Worm (Caenorhabditis elegans) whole organism, early embryonic: Measurements from ENCODE around the gene B0244.5.

Source experiments
- B0310.2 ChIP-seq: sonication (generic microtip); optimal IDR thresholded peaks from 2 replicates; lab custom pipeline; 2016; ENCODE audit warnings: mild to moderate bottlenecking, missing genetic modification characterization, missing compliant biosample characterization
- F13C5.2 ChIP-seq: sonication (generic microtip); optimal IDR thresholded peaks from 2 replicates; lab custom pipeline; 2017; ENCODE audit warnings: mild to moderate bottlenecking, missing genetic modification characterization, inconsistent platforms, missing compliant biosample characterization
- aly-1 ChIP-seq: sonication (generic microtip); optimal IDR thresholded peaks from 2 replicates; lab custom pipeline; 2016; ENCODE audit warnings: missing genetic modification characterization, missing compliant biosample characterization
- ama-1 ChIP-seq: fragments of 150-350 bp; optimal IDR thresholded peaks from 2 replicates; lab custom pipeline; 2014
- ceh-13 ChIP-seq: fragments of 200-800 bp; sonication (Bioruptor generic); optimal IDR thresholded peaks from 2 replicates; lab custom pipeline; 2018; ENCODE audit warnings: mild to moderate bottlenecking, missing genetic modification characterization, missing compliant biosample characterization
- ceh-36 ChIP-seq: sonication (generic microtip); optimal IDR thresholded peaks from 2 replicates; lab custom pipeline; 2016; ENCODE audit warnings: missing genetic modification characterization, inconsistent platforms, missing compliant biosample characterization
- ets-7 ChIP-seq: sonication (generic microtip); optimal IDR thresholded peaks from 2 replicates; lab custom pipeline; 2016; ENCODE audit warnings: missing genotype, missing genetic modification characterization, missing compliant biosample characterization
- flt-1 ChIP-seq: fragments of 200-800 bp; sonication (Bioruptor generic); IDR thresholded peaks from 2 replicates; pipeline ENCODE4 v1.3.6; 2022; ENCODE audit warnings: missing genetic modification characterization, missing compliant biosample characterization
- hmbx-1 ChIP-seq: sonication (generic microtip); optimal IDR thresholded peaks from 2 replicates; lab custom pipeline; 2016; ENCODE audit warnings: mild to moderate bottlenecking, missing genetic modification characterization, missing compliant biosample characterization
- hmg-4 ChIP-seq: fragments of 200-800 bp; sonication (Bioruptor generic); optimal IDR thresholded peaks from 2 replicates; lab custom pipeline; 2018; ENCODE audit warnings: mild to moderate bottlenecking, missing genetic modification characterization, missing compliant biosample characterization
- hnd-1 ChIP-seq: sonication (generic microtip); optimal IDR thresholded peaks from 2 replicates; lab custom pipeline; 2016; ENCODE audit warnings: missing genetic modification characterization, missing compliant biosample characterization
- pes-1 ChIP-seq: fragments of 200-800 bp; sonication (Bioruptor generic); IDR thresholded peaks from 2 replicates; pipeline ENCODE4 v1.3.6; 2022; ENCODE audit warnings: missing genetic modification reagents, missing genetic modification characterization, missing compliant biosample characterization
- scrt-1 ChIP-seq: fragments of 200-800 bp; sonication (Bioruptor generic); IDR thresholded peaks from 2 replicates; pipeline ENCODE4 v1.3.6; 2022; ENCODE audit warnings: missing genetic modification characterization, missing compliant biosample characterization
- sea-1 ChIP-seq: fragments of 200-800 bp; sonication (Bioruptor generic); conservative IDR thresholded peaks from 2 replicates; pipeline ENCODE4 v1.3.6; 2022; ENCODE audit warnings: missing genetic modification characterization, missing compliant biosample characterization
- tbx-11 ChIP-seq: fragments of 200-800 bp; sonication (Bioruptor generic); IDR thresholded peaks from 2 replicates; pipeline ENCODE4 v1.3.6; 2022; ENCODE audit warnings: missing genetic modification characterization, missing compliant biosample characterization
- tbx-37 ChIP-seq: fragments of 200-800 bp; sonication (Bioruptor generic); conservative IDR thresholded peaks from 2 replicates; pipeline ENCODE4 v1.3.6; 2022; ENCODE audit warnings: missing genetic modification reagents, missing genetic modification characterization, missing compliant biosample characterization
- tra-4 ChIP-seq: sonication (generic microtip); optimal IDR thresholded peaks from 2 replicates; lab custom pipeline; 2017; ENCODE audit warnings: missing genetic modification characterization, missing compliant biosample characterization

B0244.5 gene

ce11 chrIII:5785273-5785929 lies 40.7 kb downstream of the B0244.5 start, which contains the start of gene Y37B11A.3:
Y37B11A.3 (minus strand) TSS chrIII:5785323.
- no peak for TF ChIP-seq ceh-36 (tag; lab: Kevin White, UChicago)
- no peak for TF ChIP-seq tbx-37 (GFP tag; lab: Robert Waterston, UW)

ce11 chrIII:5790550-5790949 lies 45.9 kb downstream of the B0244.5 start, which contains the start of gene rev-3:
rev-3 (minus strand) TSS chrIII:5790650.
- TF ChIP-seq ceh-36 (tag; lab: Kevin White, UChicago): no peak
- no peak for TF ChIP-seq tbx-11
- no peak for TF ChIP-seq ets-7 (tag; lab: Kevin White, UChicago)
- no peak for TF ChIP-seq ceh-13
- TF ChIP-seq hnd-1: no peak
- TF ChIP-seq aly-1 (tag; lab: Kevin White, UChicago): no peak
- no peak for TF ChIP-seq B0310.2 (tag; lab: Kevin White, UChicago)
- TF ChIP-seq hmbx-1 (tag; lab: Kevin White, UChicago): no peak

- TF ChIP-seq ama-1 (lab: Kevin White, UChicago): no peak
- TF ChIP-seq ceh-13: no peak
- TF ChIP-seq F13C5.2 (tag; lab: Kevin White, UChicago): no peak
- TF ChIP-seq tra-4 (tag; lab: Kevin White, UChicago): no peak
- TF ChIP-seq tbx-37 (GFP tag; lab: Robert Waterston, UW): no peak
- TF ChIP-seq scrt-1 (GFP tag; lab: Robert Waterston, UW): no peak
- no peak for TF ChIP-seq ceh-36 (tag; lab: Kevin White, UChicago)
- no peak for TF ChIP-seq hnd-1
- no peak for TF ChIP-seq ets-7 (tag; lab: Kevin White, UChicago)
- TF ChIP-seq pes-1: no peak
- no peak for TF ChIP-seq aly-1 (tag; lab: Kevin White, UChicago)
- no peak for TF ChIP-seq tbx-11
- TF ChIP-seq flt-1 (GFP tag; lab: Robert Waterston, UW): no peak
- no peak for TF ChIP-seq hmg-4 (GFP tag; lab: Kevin White, UChicago)
- no peak for TF ChIP-seq hmbx-1 (tag; lab: Kevin White, UChicago)
- TF ChIP-seq B0310.2 (tag; lab: Kevin White, UChicago): no peak
- TF ChIP-seq sea-1 (GFP tag; lab: Robert Waterston, UW): no peak
These were observed 50.3 kb downstream of the B0244.5 start for ce11 chrIII:5794982-5795381.
